Worm (Caenorhabditis elegans): Measurements from ENCODE around the gene ZK666.4.

DNA sequence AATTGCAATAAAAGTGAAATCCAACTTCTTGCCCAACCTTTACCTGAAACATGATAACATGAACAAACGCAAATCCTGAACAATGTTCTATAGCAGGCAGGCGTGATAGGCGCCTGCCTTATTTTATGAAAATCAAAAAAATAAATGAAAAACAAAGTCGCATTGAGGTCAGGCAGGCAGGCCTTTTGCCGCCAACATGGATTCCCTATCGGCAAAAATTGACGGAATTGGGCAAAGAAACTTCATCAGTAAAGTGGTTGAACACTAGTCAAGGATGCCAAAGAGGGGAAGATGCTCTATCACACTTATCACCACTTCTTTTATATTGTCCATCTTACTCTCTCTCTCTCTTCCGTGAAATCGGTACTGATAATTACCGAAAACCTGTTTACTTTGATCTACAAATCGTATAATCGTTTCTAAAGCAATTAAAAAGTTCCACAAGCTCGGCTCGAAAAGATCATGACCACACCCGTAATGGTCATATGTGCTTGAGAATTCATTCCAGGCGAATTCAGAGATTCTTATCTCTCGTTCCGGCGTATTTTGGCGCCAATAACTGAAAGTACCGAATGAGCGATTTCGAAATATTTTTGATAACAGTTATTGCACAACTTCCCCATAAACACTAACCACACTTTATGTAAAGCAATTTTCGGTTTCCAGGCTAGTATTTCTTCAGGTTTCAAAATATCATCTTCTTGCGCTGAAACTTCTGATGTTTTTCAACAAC is 4.9 kb downstream of the ZK666.4 start, which contains the start of the genes clec-60 and ZK666.11:
- no peak for TF ChIP-seq mxl-2 (GFP tag; conservative IDR thresholded peaks at IDR 0.05)
- TF ChIP-seq nhr-237 (tag; optimal IDR thresholded peaks at IDR 0.05) = no peak
- no peak for TF ChIP-seq ceh-62 (tag; optimal IDR thresholded peaks at IDR 0.05)
- TF ChIP-seq R02D3.7 (tag; optimal IDR thresholded peaks at IDR 0.05) = no peak
- no peak for TF ChIP-seq lin-13 (GFP tag; optimal IDR thresholded peaks at IDR 0.05)
- TF ChIP-seq egl-27 (tag; optimal IDR thresholded peaks at IDR 0.05) = no peak
- TF ChIP-seq ama-1 (optimal IDR thresholded peaks at IDR 0.05) = no peak
- TF ChIP-seq unc-39 (tag; optimal IDR thresholded peaks at IDR 0.05) = no peak
- no peak for TF ChIP-seq dpl-1 (GFP tag; optimal IDR thresholded peaks at IDR 0.05)
- no peak for TF ChIP-seq lin-15B (tag; optimal IDR thresholded peaks at IDR 0.05)
- TF ChIP-seq ctbp-1 (GFP tag; IDR thresholded peaks at IDR 0.05) = no peak
- no peak for TF ChIP-seq ceh-82 (tag; optimal IDR thresholded peaks at IDR 0.05)
- TF ChIP-seq nhr-11 (tag; optimal IDR thresholded peaks at IDR 0.05) = no peak
- no peak for TF ChIP-seq F37D6.2 (tag; optimal IDR thresholded peaks at IDR 0.05)
